Worm (Caenorhabditis elegans) whole organism, early embryonic: ENCODE data around the gene M18.6.

ENCODE experiments used
- ama-1 ChIP-seq: fragments of 150-350 bp; optimal IDR thresholded peaks from 2 replicates; lab custom pipeline; 2014
- ets-7 ChIP-seq: sonication (generic microtip); optimal IDR thresholded peaks from 2 replicates; lab custom pipeline; 2016; ENCODE audit warnings: missing genotype, missing genetic modification characterization, missing compliant biosample characterization
- scrt-1 ChIP-seq: fragments of 200-800 bp; sonication (Bioruptor generic); IDR thresholded peaks from 2 replicates; pipeline ENCODE4 v1.3.6; 2022; ENCODE audit warnings: missing genetic modification characterization, missing compliant biosample characterization

ce11 chrIV:12131308-12132072 lies 10.4 kb downstream of the M18.6 start:
- TF ChIP-seq scrt-1 (GFP tag; lab: Robert Waterston, UW) = no peak
- no peak for TF ChIP-seq ets-7
- no peak for TF ChIP-seq ama-1 (lab: Kevin White, UChicago)
